Fruit fly (Drosophila melanogaster) ovary, adult (tissue): Measurements from ENCODE around the gene CG4953.

Experiments
- CG17801 ChIP-seq: fragments of 200-800 bp; optimal IDR thresholded peaks from 2 replicates; lab custom pipeline; 2019; ENCODE audit warnings: missing biosample characterization, mild to moderate bottlenecking, missing genetic modification characterization, moderate library complexity; ENCODE audit not compliant: partially characterized antibody

CG4953 gene

DNA sequence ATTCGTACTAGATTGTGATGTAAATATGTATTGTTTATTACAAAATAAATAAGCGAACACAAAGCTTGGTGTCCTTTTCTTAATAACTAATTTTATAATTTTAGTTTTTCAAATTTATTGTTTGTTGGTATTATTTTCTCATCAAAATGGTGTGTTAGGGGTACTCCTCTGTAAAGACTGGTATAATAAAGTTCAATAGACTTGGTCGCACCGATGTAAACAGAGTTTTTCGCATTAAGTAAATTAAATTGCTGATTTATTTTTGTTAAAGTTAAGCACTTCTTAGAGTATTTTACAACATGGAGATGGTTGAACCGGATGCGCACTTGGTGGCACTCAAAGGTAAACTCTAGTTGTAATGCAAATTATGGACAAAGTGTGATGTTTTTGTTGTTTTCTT, at the start of gene CG4953:
CG4953 (plus strand) TSS at position 193 of the 400 bp plus-strand sequence.
- TF ChIP-seq CG17801 (GFP tag; lab: Kevin White, UChicago), result no peak

DNA sequence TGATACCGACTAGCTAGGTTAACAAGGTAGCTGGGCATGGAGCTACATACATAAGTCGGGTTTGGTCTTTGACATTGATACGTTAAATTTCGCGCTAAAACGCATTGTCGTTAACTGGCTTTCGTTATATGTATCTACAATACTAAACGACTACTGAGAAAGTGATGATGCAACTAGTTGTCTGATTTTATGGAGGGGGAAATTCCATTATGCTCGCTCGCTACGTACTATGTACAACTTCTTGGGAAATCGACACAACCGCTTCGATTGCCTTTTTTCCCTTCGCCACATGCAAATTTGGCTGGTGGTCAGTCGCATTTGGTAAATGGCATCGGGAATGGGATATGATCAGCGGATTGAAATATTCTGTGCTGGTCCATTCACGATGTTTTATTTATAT, 46.5 kb upstream of the CG4953 start:
- TF ChIP-seq CG17801 (GFP tag; lab: Kevin White, UChicago), result no peak

DNA sequence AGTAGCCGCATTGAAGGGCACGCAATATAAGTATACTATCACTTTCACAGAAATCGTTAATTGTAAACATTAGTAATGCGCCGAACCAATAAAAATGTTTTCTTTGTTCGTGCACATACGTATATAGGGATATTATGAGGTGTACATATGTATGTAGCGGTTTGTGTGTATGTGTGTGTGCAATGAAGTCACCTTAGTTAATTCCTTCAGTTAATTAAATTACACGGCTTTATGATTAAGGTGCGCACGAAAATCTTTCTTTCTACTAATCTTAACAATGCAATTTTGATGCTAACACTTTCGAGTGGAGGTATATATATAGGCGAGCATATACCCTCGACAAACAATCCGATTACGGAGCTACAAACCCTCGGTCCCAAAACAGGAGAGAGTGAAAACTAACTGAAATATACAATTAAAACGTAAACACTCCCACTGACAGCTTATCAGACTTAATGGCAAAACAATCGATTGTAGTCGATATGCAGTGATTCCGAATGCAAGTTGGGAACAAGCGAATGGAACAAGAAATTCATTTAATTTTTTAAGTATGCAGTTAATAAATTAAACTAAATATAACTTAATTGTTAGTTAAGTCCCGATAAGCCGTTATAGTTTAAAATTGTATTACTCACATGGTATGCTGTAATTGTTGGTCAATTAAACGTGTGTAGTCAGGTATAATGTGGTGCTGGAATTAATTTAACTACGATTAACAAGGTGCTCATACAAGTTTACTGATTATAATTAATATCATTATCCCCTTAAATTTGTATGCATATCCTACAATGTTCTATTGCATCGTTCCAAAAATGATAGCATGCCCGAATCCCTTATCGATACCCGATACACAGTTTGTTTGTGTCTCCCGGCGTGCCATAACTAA, 45.8 kb upstream of the CG4953 start, which contains the start of the genes Npc1a and Prosalpha6:
Npc1a (minus strand) TSS at position 716 of the 886 bp plus-strand sequence.
Prosalpha6 (plus strand) TSS at position 851 of the 886 bp plus-strand sequence.
- no peak for TF ChIP-seq CG17801 (GFP tag; lab: Kevin White, UChicago)

DNA sequence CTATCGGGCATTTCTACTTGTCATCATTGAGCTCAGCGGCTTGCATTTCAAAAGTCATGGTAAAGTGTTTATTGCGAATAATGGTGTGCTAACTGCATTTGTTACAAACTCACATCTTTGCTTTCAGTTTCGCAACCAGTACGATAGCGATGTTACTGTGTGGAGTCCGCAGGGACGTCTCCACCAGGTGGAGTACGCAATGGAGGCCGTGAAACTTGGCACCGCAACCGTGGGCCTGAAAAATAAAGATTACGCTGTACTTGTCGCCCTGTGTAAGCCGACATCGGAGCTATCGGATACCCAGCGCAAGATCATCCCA, 45.2 kb upstream of the CG4953 start:
- no peak for TF ChIP-seq CG17801 (GFP tag; lab: Kevin White, UChicago)

DNA sequence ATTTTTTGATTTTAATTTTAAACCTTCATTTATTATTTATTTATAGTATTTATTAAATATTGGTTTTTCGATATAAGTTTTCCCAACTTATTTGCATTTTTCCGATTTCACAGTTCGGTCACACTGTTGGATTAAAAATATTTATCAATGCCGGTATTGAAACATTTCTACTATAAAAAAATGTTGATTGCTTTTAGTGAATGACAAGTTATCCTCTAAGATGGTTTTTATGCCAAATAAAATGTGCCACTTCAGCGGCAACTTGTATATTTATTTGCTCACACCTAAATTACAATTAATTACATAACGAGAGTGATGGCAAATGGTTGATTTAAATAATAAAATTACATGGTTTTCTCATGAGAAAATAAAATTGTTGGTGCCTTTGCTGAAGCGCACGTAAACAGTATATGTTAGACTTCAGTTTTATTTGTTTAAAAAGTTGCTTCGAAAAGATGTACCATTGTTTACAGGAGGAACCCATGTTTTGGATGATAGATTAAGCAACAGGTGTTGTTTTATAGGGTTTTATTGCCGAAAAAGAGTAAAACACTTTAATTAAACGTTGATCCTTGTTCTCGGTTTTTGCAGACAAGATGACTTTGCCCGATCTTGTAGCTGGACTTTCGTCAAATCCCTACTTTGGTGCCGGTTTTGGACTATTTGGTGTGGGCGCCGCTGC, 43.8 kb upstream of the CG4953 start, which contains the start of gene Bcs1:
Bcs1 (plus strand) TSS at position 108 of the 682 bp plus-strand sequence.
- TF ChIP-seq CG17801 (GFP tag; lab: Kevin White, UChicago), result no peak

DNA sequence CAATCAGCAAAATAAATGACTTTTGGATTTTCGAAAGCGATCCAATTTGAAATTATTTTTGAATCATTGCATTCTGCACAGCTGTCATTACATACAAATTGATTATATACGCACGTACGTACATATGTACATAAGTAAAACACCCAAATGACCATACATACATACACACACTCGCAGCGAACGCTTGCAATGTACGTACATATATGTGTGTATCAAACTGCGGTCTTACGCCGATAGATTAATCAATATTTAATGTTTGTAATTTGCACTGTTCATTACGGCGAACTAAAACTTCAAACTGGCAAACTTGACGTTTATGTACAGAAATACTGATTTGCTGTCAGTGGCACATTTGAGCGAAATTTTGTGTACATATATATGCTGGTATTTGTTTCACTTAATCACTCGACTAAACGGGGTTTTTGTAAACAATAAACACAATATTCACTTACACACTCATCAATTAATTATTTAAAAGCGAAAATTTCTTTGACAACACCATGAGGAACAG, 40.2 kb upstream of the CG4953 start:
- no peak for TF ChIP-seq CG17801 (GFP tag; lab: Kevin White, UChicago)

DNA sequence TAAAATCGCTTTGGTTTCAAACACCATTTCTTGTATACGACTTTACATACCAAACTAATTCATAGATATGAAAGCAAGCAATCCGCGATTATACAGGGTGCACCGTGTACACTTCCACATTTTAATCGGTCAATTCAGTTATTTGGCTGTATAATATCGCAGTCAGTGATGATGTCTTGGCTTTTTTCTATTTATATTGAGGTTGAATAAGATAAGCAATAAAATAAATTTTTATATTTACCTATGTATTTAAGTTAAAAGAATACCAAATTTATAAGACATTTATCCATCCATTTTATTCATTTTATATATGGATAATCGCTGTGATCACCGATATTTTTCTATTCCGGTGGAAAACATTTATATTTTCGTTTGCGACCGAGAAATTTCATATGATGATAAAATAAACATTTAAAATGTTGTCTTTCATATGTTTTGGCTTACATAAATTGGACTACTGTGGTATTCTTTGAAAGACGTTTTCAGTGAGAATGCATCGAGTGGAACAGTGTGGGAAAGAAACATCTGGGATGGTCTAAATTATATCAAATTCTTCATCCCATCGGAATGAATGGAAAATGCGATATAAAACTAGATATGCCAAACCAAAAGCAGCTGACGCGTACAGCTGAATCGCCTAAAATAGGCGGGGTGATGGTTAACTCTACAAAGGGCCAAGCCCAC, 39.6 kb upstream of the CG4953 start, which contains the start of gene CG5708:
CG5708 (minus strand) TSS at position 85 of the 684 bp plus-strand sequence.
- no peak for TF ChIP-seq CG17801 (GFP tag; lab: Kevin White, UChicago)

DNA sequence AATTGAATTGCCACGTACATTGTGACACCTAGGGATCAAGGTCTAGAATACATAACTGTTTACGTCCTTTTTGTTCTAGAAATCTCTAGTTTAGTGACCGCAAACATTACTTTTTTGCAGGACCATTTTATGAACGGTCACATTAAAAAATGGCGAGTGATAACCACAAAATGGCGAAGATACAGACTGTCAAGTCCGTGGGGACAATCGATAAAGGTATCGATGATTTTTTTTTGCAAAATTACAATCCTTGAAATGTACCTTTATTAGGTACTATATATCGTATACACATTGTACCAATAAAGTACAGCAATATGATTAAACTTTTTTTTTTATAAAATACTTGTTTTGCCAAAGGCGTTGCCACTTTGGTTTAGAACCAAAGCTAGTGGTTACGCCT, 36.0 kb upstream of the CG4953 start:
- TF ChIP-seq CG17801 (GFP tag; lab: Kevin White, UChicago), result no peak

DNA sequence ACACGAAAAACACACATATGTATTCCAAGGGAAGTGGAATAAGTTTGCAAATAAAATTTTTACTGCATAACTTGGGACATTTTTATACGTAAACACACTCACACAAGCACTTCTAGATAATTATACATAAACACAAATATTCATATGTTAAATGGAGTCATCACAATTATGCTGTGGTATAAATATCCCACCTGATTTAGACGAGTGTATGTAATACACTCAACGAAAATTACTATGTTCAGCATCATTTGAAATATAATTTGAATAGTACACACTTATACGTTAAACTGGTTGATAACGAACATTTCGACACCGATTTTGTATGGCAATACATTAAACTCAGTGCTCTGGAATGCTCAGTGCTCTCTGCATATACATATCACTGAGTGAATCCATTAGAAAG, 35.4 kb upstream of the CG4953 start:
- no peak for TF ChIP-seq CG17801 (GFP tag; lab: Kevin White, UChicago)

DNA sequence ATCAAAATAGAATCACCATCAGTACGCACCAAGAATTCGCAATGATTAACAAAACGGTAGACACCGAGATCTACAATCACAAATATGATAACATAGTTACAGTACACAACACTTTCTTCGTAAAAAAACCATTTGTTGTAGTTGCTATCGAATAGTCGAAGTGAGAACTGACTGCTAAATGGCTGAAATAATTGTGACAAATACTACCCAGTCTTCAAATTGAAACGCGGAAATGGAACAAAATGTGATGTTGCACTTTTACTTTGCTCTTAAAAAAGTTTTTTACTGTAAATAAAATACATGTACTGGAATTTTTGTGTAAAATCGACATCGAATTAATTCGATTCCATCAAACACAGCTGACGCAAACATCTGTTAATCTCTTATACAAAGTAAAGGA, 35.0 kb upstream of the CG4953 start, which contains the start of gene ova:
ova (minus strand) TSS at position 183 of the 400 bp plus-strand sequence.
- no peak for TF ChIP-seq CG17801 (GFP tag; lab: Kevin White, UChicago)

DNA sequence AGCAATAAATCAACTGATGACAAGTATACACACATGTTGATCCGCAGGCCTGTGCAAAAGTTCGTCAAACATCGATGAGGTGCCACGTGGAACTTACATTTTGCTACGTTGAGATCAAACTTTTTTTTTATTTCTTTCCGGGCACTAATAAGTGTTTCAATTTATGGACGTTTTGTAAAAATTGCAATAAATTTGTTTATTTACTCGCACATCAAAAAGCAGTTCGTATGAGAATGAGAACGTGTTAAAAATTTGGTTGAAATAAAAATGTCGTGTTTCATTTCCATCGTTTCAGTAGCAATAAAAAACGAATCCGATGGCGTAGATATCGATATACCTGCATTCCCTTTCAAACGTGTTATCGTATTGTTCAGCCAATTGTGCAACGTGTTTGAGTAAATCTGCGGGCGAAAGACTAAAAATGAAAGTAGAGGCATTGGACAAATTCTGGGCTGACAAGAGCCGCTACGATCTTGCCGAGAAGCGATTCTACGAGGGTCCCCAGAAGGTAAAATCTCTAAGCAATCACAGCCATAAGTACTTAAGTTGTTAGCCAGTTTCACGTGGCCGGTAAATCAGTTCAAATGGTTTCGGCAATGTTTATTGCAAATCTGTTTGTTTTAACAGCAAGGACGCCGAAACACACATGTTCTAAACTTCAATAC, 34.2 kb upstream of the CG4953 start, which contains the start of gene eEF1delta:
eEF1delta (plus strand) TSS at position 356 of the 665 bp plus-strand sequence.
- no peak for TF ChIP-seq CG17801 (GFP tag; lab: Kevin White, UChicago)

DNA sequence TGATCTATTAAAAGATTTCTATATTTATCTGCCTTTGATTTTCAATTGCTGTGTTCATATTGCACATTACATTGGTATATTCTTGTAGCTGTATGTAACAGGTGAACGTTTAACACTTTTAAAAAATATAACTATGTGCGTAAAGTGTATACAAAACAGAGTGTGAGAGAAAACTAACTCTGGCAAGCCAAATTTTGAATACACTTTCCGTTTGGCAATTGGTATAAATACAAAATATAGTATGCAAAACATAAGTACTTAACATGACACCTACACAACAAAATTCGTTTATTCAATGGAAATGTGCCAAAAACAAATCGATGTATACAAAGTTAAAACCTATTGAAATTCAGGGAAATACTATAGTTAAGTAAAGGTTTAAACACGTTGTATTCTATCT, 33.7 kb upstream of the CG4953 start:
- no peak for TF ChIP-seq CG17801 (GFP tag; lab: Kevin White, UChicago)

DNA sequence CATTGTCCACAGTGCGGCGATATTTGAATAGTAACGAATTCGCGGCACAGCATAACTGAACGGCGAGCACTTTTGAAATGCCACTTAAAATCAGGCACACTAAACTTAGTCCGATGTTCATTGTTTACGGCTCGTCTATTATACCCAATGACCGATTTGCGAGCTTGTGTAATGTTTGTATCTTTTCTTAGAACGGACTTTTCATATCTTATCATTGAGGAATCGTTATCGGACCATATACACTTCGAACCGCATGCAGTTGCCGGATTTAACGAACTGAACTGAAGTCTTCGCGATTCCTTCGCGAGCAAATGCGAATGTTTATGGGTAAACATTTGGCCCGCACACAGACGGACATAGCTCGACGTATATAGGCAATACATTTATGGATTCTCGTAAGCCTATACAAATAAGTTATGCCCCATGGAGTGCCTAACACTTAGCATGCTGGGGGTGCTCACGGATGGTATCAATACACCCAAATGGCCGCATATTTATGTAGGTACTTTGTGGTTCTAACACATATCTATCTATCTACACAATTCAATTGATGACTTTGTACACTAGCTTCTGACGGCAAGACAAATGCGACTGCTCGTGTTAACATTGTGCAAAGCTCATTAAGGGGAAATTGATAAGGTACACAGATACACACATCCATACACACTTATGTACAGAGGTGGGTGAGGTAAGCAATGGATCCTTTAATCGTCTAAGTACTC, 28.6 kb upstream of the CG4953 start, which contains the start of gene mthl15:
mthl15 (minus strand) TSS at position 593 of the 722 bp plus-strand sequence.
- TF ChIP-seq CG17801 (GFP tag; lab: Kevin White, UChicago), result no peak
